Worm (Caenorhabditis elegans): ENCODE results near the gene F29A7.8.
A peak's percentile ranks its signal among the peaks of the same experiment; 100 is the strongest.

ce11 chrII:2747956-2748621 is 9.8 kb downstream of the F29A7.8 start:
- TF ChIP-seq nhr-76 (tag; optimal IDR thresholded peaks at IDR 0.05) (no peak), bed-3 (GFP tag; optimal IDR thresholded peaks at IDR 0.05) (no peak), sptf-1 (tag; optimal IDR thresholded peaks at IDR 0.05) (no peak), nhr-12 (tag; optimal IDR thresholded peaks at IDR 0.05) (no peak), snpc-4 (tag; optimal IDR thresholded peaks at IDR 0.05) (no peak), ztf-11 (tag; optimal IDR thresholded peaks at IDR 0.05) (no peak), lin-32 (GFP tag; optimal IDR thresholded peaks at IDR 0.05) (no peak), unc-62 (GFP tag; optimal IDR thresholded peaks at IDR 0.05) (peak; percentile 73), tbx-8 (GFP tag; optimal IDR thresholded peaks at IDR 0.05) (no peak), lsy-2 (tag; optimal IDR thresholded peaks at IDR 0.05) (no peak), nhr-237 (tag; optimal IDR thresholded peaks at IDR 0.05) (no peak)

Data from whole organism, mixed stage, embryonic.